Worm (Caenorhabditis elegans) whole organism, L4/young adult: ENCODE measurements around the gene mdt-30.

Experiments used
- W03F9.2 ChIP-seq: fragments of 150-350 bp; optimal IDR thresholded peaks from 2 replicates; lab custom pipeline; 2014; ENCODE audit warnings: missing biosample characterization, missing genetic modification characterization
- dao-5 ChIP-seq: sonication (generic microtip); optimal IDR thresholded peaks from 2 replicates; lab custom pipeline; 2016; ENCODE audit warnings: missing genotype, missing genetic modification characterization, moderate library complexity, missing compliant biosample characterization

- TF ChIP-seq W03F9.2 (no peak), dao-5 (no peak)
Measured at ce11 chrIII:8030963-8031362, 3.1 kb upstream of the mdt-30 start, which contains the start of gene F44B9.9.
